Fruit fly (Drosophila melanogaster) S2 (cell line): ENCODE measurements around the gene Est-P.

Experiments
- CG8478 ChIP-seq: fragments of >200 bp; optimal IDR thresholded peaks from 2 replicates; lab custom pipeline; 2018
- CTCF ChIP-seq, 2 experiments: fragments of >200 bp; optimal IDR thresholded peaks; 2 replicates each; lab custom pipeline; 2018

Est-P gene

dm6 chr3L:12193485-12193884 lies 3.0 kb downstream of the Est-P start, which contains the start of gene thoc6:
Gene thoc6 (minus strand): TSS chr3L:12193688.
- no peak for TF ChIP-seq CG8478 (lab: Kevin White, UChicago)
- TF ChIP-seq CTCF (optimal IDR thresholded peaks at IDR 0.05; lab: Kevin White, UChicago), result no peak

- TF ChIP-seq CG8478 (lab: Kevin White, UChicago), result no peak
- no peak for TF ChIP-seq CTCF (optimal IDR thresholded peaks at IDR 0.05; lab: Kevin White, UChicago)
These were observed 7.0 kb downstream of the Est-P start, which contains the start of gene CG11529 for dm6 chr3L:12197491-12197890. Gene CG11529 (plus strand): TSS chr3L:12197791.

dm6 chr3L:12202980-12203379 lies 12.4 kb downstream of the Est-P start:
- TF ChIP-seq CTCF (optimal IDR thresholded peaks at IDR 0.05; lab: Kevin White, UChicago) (no peak), CG8478 (lab: Kevin White, UChicago) (no peak)

dm6 chr3L:12203736-12204135 lies 13.2 kb downstream of the Est-P start, which contains the start of gene Ak1:
Gene Ak1 (minus strand): TSS chr3L:12204082.
- no peak for TF ChIP-seq CG8478 (lab: Kevin White, UChicago)
- no peak for TF ChIP-seq CTCF (optimal IDR thresholded peaks at IDR 0.05; lab: Kevin White, UChicago)

- TF ChIP-seq CTCF (optimal IDR thresholded peaks at IDR 0.05; lab: Kevin White, UChicago) (no peak), CG8478 (lab: Kevin White, UChicago) (no peak)
These were observed 15.3 kb downstream of the Est-P start, which contains the start of gene Tsen54 for dm6 chr3L:12205848-12206247. Gene Tsen54 (minus strand): TSS chr3L:12206022.

dm6 chr3L:12222945-12223634 lies 32.6 kb downstream of the Est-P start:
- TF ChIP-seq CG8478 (lab: Kevin White, UChicago), result no peak
- TF ChIP-seq CTCF (optimal IDR thresholded peaks at IDR 0.05; lab: Kevin White, UChicago), result no peak

dm6 chr3L:12223635-12224016 lies 33.1 kb downstream of the Est-P start:
- TF ChIP-seq CG8478 (lab: Kevin White, UChicago) (no peak), CTCF (optimal IDR thresholded peaks at IDR 0.05; lab: Kevin White, UChicago) (no peak)

dm6 chr3L:12227219-12227618 lies 36.7 kb downstream of the Est-P start:
- TF ChIP-seq CG8478 (lab: Kevin White, UChicago), result no peak
- no peak for TF ChIP-seq CTCF (optimal IDR thresholded peaks at IDR 0.05; lab: Kevin White, UChicago)
